Worm (Caenorhabditis elegans) whole organism, L1 larva: Measurements from ENCODE around the gene ZK673.5.

Experiments
- C16A3.4 ChIP-seq: fragments of 150-350 bp; optimal IDR thresholded peaks from 2 replicates; lab custom pipeline; 2014; ENCODE audit warnings: missing biosample characterization, missing genetic modification characterization
- aly-2 ChIP-seq: fragments of 150-350 bp; optimal IDR thresholded peaks from 2 replicates; lab custom pipeline; 2014; ENCODE audit warnings: missing biosample characterization, missing genetic modification characterization
- ceh-63 ChIP-seq: fragments of 200-800 bp; sonication (Bioruptor generic); optimal IDR thresholded peaks from 2 replicates; lab custom pipeline; 2018; ENCODE audit warnings: mild to moderate bottlenecking, missing genetic modification characterization, missing compliant biosample characterization
- hpl-2 ChIP-seq: fragments of 150-350 bp; optimal IDR thresholded peaks from 2 replicates; lab custom pipeline; 2014; ENCODE audit warnings: missing biosample characterization, missing genetic modification reagents, missing genetic modification characterization
- irx-1 ChIP-seq: sonication (generic microtip); optimal IDR thresholded peaks from 2 replicates; lab custom pipeline; 2016; ENCODE audit warnings: missing genetic modification characterization, missing compliant biosample characterization
- lin-13 ChIP-seq: fragments of 150-350 bp; optimal IDR thresholded peaks from 2 replicates; lab custom pipeline; 2014; ENCODE audit warnings: missing biosample characterization, missing genetic modification reagents, missing genetic modification characterization
- nhr-20 ChIP-seq: sonication (generic microtip); optimal IDR thresholded peaks from 2 replicates; lab custom pipeline; 2016; ENCODE audit warnings: mild to moderate bottlenecking, missing genetic modification characterization, missing compliant biosample characterization
- nhr-28 ChIP-seq: fragments of 150-350 bp; optimal IDR thresholded peaks from 2 replicates; lab custom pipeline; 2014; ENCODE audit warnings: missing biosample characterization, missing genetic modification characterization
- unc-62 ChIP-seq: fragments of 150-350 bp; optimal IDR thresholded peaks from 2 replicates; lab custom pipeline; 2014; ENCODE audit warnings: missing biosample characterization, missing genetic modification reagents, missing genetic modification characterization
- unc-98 ChIP-seq: fragments of 200-800 bp; sonication (Bioruptor generic); IDR thresholded peaks from 2 replicates; pipeline ENCODE4 v1.3.6; 2022; ENCODE audit warnings: missing genetic modification characterization, missing compliant biosample characterization
- xbp-1 ChIP-seq: sonication (generic microtip); optimal IDR thresholded peaks from 2 replicates; lab custom pipeline; 2016; ENCODE audit warnings: missing genetic modification characterization, missing compliant biosample characterization
- zag-1 ChIP-seq: fragments of 150-350 bp; optimal IDR thresholded peaks from 2 replicates; lab custom pipeline; 2014; ENCODE audit warnings: missing biosample characterization, missing genetic modification characterization

The ZK673.5 gene

DNA sequence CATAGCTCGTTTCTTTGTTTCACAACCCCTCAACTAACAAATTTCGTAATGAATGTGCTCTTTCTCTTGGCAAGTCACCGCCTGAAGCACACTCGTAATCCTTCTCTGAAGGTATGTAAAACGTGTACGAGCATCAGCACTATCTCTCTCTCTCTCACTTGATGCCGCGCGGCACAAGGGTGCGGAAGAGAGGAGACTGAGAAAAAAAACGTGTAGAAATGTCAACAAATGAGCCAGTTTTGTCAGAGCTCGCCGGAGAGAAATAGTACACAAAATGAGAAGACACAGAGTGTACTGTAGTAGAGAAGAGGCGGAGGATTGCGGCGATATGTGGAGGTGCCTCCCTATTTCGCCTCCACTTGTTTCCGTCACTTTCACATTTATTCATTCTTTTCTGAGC lies 48.9 kb downstream of the ZK673.5 start, which contains the start of gene F59B10.3:
Gene F59B10.3, plus strand, starts transcription at position 301 of the 400 bp plus-strand sequence.
- TF ChIP-seq hpl-2 (GFP tag; lab: Kevin White, UChicago), result no peak
- no peak for TF ChIP-seq C16A3.4 (tag; lab: Kevin White, UChicago)
- no peak for TF ChIP-seq ceh-63
- TF ChIP-seq xbp-1 (tag; lab: Kevin White, UChicago), result no peak
- TF ChIP-seq zag-1 (tag; lab: Kevin White, UChicago), result no peak
- no peak for TF ChIP-seq nhr-28 (tag; lab: Kevin White, UChicago)
- no peak for TF ChIP-seq unc-98 (GFP tag; lab: Robert Waterston, UW)
- no peak for TF ChIP-seq lin-13 (GFP tag; lab: Kevin White, UChicago)
- no peak for TF ChIP-seq aly-2 (tag; lab: Kevin White, UChicago)
- no peak for TF ChIP-seq nhr-20 (tag; lab: Kevin White, UChicago)
- TF ChIP-seq unc-62 (GFP tag; lab: Kevin White, UChicago), result no peak
- no peak for TF ChIP-seq irx-1 (tag; lab: Kevin White, UChicago)
